Fruit fly (Drosophila melanogaster): ENCODE data around the gene CG17343.

DNA sequence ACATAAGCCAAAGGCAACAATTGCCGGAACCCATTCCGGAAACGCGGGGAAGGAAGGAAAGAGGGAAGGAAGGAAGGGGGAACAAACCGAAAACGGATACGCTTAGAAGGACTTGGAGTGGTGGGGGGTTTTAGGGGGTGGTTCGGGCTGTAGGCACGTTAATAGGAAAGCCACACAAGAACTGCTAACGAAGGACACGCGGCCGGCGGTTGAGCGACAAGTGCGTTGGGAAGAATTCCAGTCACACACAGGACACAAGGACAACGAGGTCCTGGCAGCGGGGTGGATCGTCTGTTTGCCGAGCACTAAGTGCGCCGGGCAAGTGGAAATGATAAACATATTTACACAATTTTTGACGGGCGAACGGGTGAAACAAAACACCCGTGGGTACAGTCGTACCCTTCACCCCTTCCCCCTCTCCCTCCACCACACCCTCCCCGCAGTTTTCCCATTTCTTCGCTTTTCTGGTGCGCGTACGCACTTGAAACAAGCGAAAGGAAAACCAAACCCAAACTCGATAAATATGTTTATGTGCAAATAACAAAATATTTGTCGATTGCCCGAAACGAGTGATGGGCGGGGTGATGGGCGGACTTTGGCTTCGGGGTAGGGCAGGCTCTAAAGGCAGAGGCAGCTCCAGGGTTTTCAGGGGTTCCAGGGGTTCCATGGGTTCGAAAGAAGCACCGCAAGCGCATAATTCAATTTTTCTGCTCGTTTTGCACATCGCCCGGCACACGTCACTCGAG, 38.6 kb downstream of the CG17343 start:
- TF ChIP-seq OdsH (GFP tag; optimal IDR thresholded peaks at IDR 0.05) (no peak), Mio (GFP tag; optimal IDR thresholded peaks at IDR 0.05) (no peak), br (GFP tag; optimal IDR thresholded peaks at IDR 0.05) (no peak), psq (GFP tag; optimal IDR thresholded peaks at IDR 0.05) (no peak)
